Fruit fly (Drosophila melanogaster) whole organism, embryonic: ENCODE results near the gene Muc14A.

Source experiments
- ATbp ChIP-seq: fragments of 200-800 bp; sonication (Bioruptor generic); optimal IDR thresholded peaks from 2 replicates; lab custom pipeline; 2017; ENCODE audit warnings: missing biosample characterization, mild to moderate bottlenecking, missing genetic modification characterization, missing genetic modification reagents
- Atf-2 ChIP-seq: fragments of 200-800 bp; sonication (Bioruptor generic); optimal IDR thresholded peaks from 2 replicates; lab custom pipeline; 2016; ENCODE audit warnings: missing biosample characterization, missing genetic modification characterization
- Atf3 ChIP-seq: fragments of 200-800 bp; sonication (Bioruptor generic); optimal IDR thresholded peaks from 3 replicates; lab custom pipeline; 2016; ENCODE audit warnings: missing biosample characterization, missing genetic modification characterization
- B-H2 ChIP-seq: fragments of 200-800 bp; sonication (Bioruptor generic); optimal IDR thresholded peaks from 2 replicates; lab custom pipeline; 2018; ENCODE audit warnings: missing biosample characterization, mild to moderate bottlenecking, missing genetic modification characterization
- CG12236 ChIP-seq: fragments of 200-800 bp; sonication (Bioruptor generic); optimal IDR thresholded peaks from 2 replicates; lab custom pipeline; 2016; ENCODE audit warnings: missing biosample characterization, missing genetic modification characterization
- CG12942 ChIP-seq: fragments of 200-800 bp; sonication (Bioruptor generic); optimal IDR thresholded peaks from 3 replicates; lab custom pipeline; 2016; ENCODE audit warnings: missing biosample characterization, missing genetic modification characterization
- CG14965 ChIP-seq: fragments of 200-800 bp; sonication (Bioruptor generic); optimal IDR thresholded peaks from 2 replicates; lab custom pipeline; 2016; ENCODE audit warnings: missing biosample characterization, missing genetic modification characterization, borderline replicate concordance
- CG1529 ChIP-seq: fragments of 200-800 bp; sonication (Bioruptor generic); optimal IDR thresholded peaks from 3 replicates; lab custom pipeline; 2018; ENCODE audit warnings: missing biosample characterization, missing genetic modification characterization
- CG17361 ChIP-seq: fragments of 200-800 bp; sonication (Bioruptor generic); IDR thresholded peaks from 3 replicates; pipeline ENCODE4 v1.3.6; 2022; ENCODE audit warnings: missing biosample characterization, missing genetic modification characterization
- CG17568 ChIP-seq: fragments of 200-800 bp; sonication (Bioruptor generic); optimal IDR thresholded peaks from 2 replicates; lab custom pipeline; 2018; ENCODE audit warnings: missing biosample characterization, mild to moderate bottlenecking, missing genetic modification characterization, moderate library complexity
- CG17802 ChIP-seq: fragments of 200-800 bp; sonication (Bioruptor generic); optimal IDR thresholded peaks from 2 replicates; lab custom pipeline; 2018; ENCODE audit warnings: missing biosample characterization, mild to moderate bottlenecking, missing genetic modification characterization, moderate library complexity
- CG2116 ChIP-seq: fragments of 200-800 bp; sonication (Bioruptor generic); optimal IDR thresholded peaks from 3 replicates; lab custom pipeline; 2018; ENCODE audit warnings: missing biosample characterization, mild to moderate bottlenecking, missing genetic modification characterization
- CG2199 ChIP-seq: fragments of 200-800 bp; sonication (Bioruptor generic); IDR thresholded peaks from 3 replicates; pipeline ENCODE4 v1.3.6; 2022; ENCODE audit warnings: missing biosample characterization, missing genetic modification characterization
- CG33213 ChIP-seq: fragments of 200-800 bp; sonication (Bioruptor generic); optimal IDR thresholded peaks from 3 replicates; lab custom pipeline; 2016; ENCODE audit warnings: missing biosample characterization, missing genetic modification characterization
- CG4282 ChIP-seq: fragments of 200-800 bp; sonication (Bioruptor generic); optimal IDR thresholded peaks from 2 replicates; lab custom pipeline; 2016; ENCODE audit warnings: missing biosample characterization, missing genetic modification characterization
- CG4820 ChIP-seq: fragments of 200-800 bp; sonication (Bioruptor generic); optimal IDR thresholded peaks from 3 replicates; lab custom pipeline; 2016; ENCODE audit warnings: missing biosample characterization, missing genetic modification characterization
- CG5953 ChIP-seq: fragments of 200-800 bp; sonication (Bioruptor generic); IDR thresholded peaks from 2 replicates; pipeline ENCODE4 v1.3.6; 2022; ENCODE audit warnings: missing biosample characterization, missing genetic modification characterization
- CG6272 ChIP-seq: fragments of 200-800 bp; sonication (Bioruptor generic); IDR thresholded peaks from 2 replicates; pipeline ENCODE4 v1.3.6; 2022; ENCODE audit warnings: missing biosample characterization, missing genetic modification characterization
- CG6654 ChIP-seq: fragments of 200-800 bp; sonication (Bioruptor generic); optimal IDR thresholded peaks from 2 replicates; lab custom pipeline; 2017; ENCODE audit warnings: missing biosample characterization, mild to moderate bottlenecking, missing genetic modification characterization
- CG7271 ChIP-seq: fragments of 200-800 bp; sonication (Bioruptor generic); optimal IDR thresholded peaks from 2 replicates; lab custom pipeline; 2018; ENCODE audit warnings: missing biosample characterization, mild to moderate bottlenecking, missing genetic modification characterization, moderate library complexity
- CG8089 ChIP-seq: fragments of 200-800 bp; sonication (Bioruptor generic); optimal IDR thresholded peaks from 3 replicates; lab custom pipeline; 2016; ENCODE audit warnings: missing biosample characterization, missing genetic modification characterization
- CG8290 ChIP-seq, 3 experiments: fragments of 200-800 bp; sonication (Bioruptor generic); optimal IDR thresholded peaks; 2 replicates each; lab custom pipeline; 2016 to 2019; ENCODE audit warnings: missing biosample characterization in 3 of 3, missing genetic modification characterization in 3 of 3, mild to moderate bottlenecking in 2 of 3, moderate library complexity in 1 of 3
- Dfd ChIP-seq, 2 experiments: fragments of >200 bp; optimal IDR thresholded peaks; 2 replicates each; lab custom pipeline; 2017; ENCODE audit warnings: missing biosample characterization in 2 of 2, missing genetic modification characterization in 2 of 2
- Doc3 ChIP-seq: fragments of 200-800 bp; sonication (Bioruptor generic); IDR thresholded peaks from 3 replicates; pipeline ENCODE4 v1.3.6; 2022; ENCODE audit warnings: missing biosample characterization, missing genetic modification characterization; ENCODE audit not compliant: partially characterized antibody
- E2f1 ChIP-seq: fragments of 200-800 bp; sonication (Bioruptor generic); IDR thresholded peaks from 2 replicates; pipeline ENCODE4 v1.3.6; 2022; ENCODE audit warnings: missing biosample characterization, missing genetic modification characterization
- Elba2 ChIP-seq: fragments of 200-800 bp; sonication (Bioruptor generic); optimal IDR thresholded peaks from 3 replicates; lab custom pipeline; 2016; ENCODE audit warnings: missing biosample characterization, missing genetic modification characterization
- H2.0 ChIP-seq: fragments of 200-800 bp; sonication (Bioruptor generic); IDR thresholded peaks from 2 replicates; pipeline ENCODE4 v1.3.6; 2022; ENCODE audit warnings: missing biosample characterization, missing genetic modification characterization
- Hr39 ChIP-seq: fragments of >200 bp; optimal IDR thresholded peaks from 2 replicates; lab custom pipeline; 2017
- Opbp ChIP-seq: fragments of 200-800 bp; sonication (Bioruptor generic); IDR thresholded peaks from 3 replicates; pipeline ENCODE4 v1.3.6; 2022; ENCODE audit warnings: missing biosample characterization, missing genetic modification characterization; ENCODE audit not compliant: partially characterized antibody
- Pdp1 ChIP-seq, 2 experiments: fragments of 200-800 bp; sonication (Bioruptor generic); optimal IDR thresholded peaks; 3 replicates each; lab custom pipeline; 2016; ENCODE audit warnings: missing biosample characterization in 2 of 2, missing genetic modification characterization in 2 of 2, mild to moderate bottlenecking in 1 of 2, moderate library complexity in 1 of 2
- Ravus ChIP-seq: fragments of 200-800 bp; sonication (Bioruptor generic); IDR thresholded peaks from 2 replicates; pipeline ENCODE4 v1.3.6; 2022; ENCODE audit warnings: missing biosample characterization, missing genetic modification characterization
- amos ChIP-seq: fragments of 200-800 bp; sonication (Bioruptor generic); IDR thresholded peaks from 2 replicates; pipeline ENCODE4 v1.3.6; 2022; ENCODE audit warnings: missing biosample characterization, missing genetic modification characterization; ENCODE audit not compliant: partially characterized antibody
- ara ChIP-seq: fragments of 200-800 bp; sonication (Bioruptor generic); IDR thresholded peaks from 2 replicates; pipeline ENCODE4 v1.3.6; 2022; ENCODE audit warnings: missing biosample characterization, missing genetic modification characterization
- br ChIP-seq: fragments of >200 bp; optimal IDR thresholded peaks from 2 replicates; lab custom pipeline; 2017
- cad ChIP-seq: fragments of >200 bp; optimal IDR thresholded peaks from 2 replicates; lab custom pipeline; 2017; ENCODE audit warnings: missing biosample characterization, missing genetic modification characterization
- crol ChIP-seq: fragments of 200-800 bp; sonication (Bioruptor generic); IDR thresholded peaks from 2 replicates; pipeline ENCODE4 v1.3.6; 2022; ENCODE audit warnings: missing biosample characterization, missing genetic modification characterization
- disco-r ChIP-seq: fragments of 200-800 bp; sonication (Bioruptor generic); optimal IDR thresholded peaks from 2 replicates; lab custom pipeline; 2016; ENCODE audit warnings: missing biosample characterization, missing genetic modification characterization
- dpn ChIP-seq, 2 experiments: fragments of 200-800 bp; sonication (Bioruptor generic); optimal IDR thresholded peaks; 3 replicates each; lab custom pipeline; 2016; ENCODE audit warnings: missing biosample characterization in 2 of 2, missing genetic modification characterization in 2 of 2
- dysf ChIP-seq: fragments of 200-800 bp; sonication (Bioruptor generic); IDR thresholded peaks from 3 replicates; pipeline ENCODE4 v1.3.6; 2022; ENCODE audit warnings: missing biosample characterization, missing genetic modification characterization
- gcm ChIP-seq: fragments of 200-800 bp; sonication (Bioruptor generic); optimal IDR thresholded peaks from 2 replicates; lab custom pipeline; 2019; ENCODE audit warnings: missing biosample characterization, mild to moderate bottlenecking, missing genetic modification characterization, moderate library complexity
- grn ChIP-seq: fragments of 200-800 bp; sonication (Bioruptor generic); optimal IDR thresholded peaks from 3 replicates; lab custom pipeline; 2017; ENCODE audit warnings: missing biosample characterization, missing genetic modification characterization
- ind ChIP-seq: fragments of 200-800 bp; sonication (Bioruptor generic); optimal IDR thresholded peaks from 3 replicates; lab custom pipeline; 2016; ENCODE audit warnings: missing biosample characterization, missing genetic modification characterization
- mam ChIP-seq: fragments of 200-800 bp; sonication (Bioruptor generic); optimal IDR thresholded peaks from 3 replicates; lab custom pipeline; 2016; ENCODE audit warnings: missing biosample characterization, missing genetic modification characterization
- nmo ChIP-seq: fragments of 200-800 bp; sonication (Bioruptor generic); optimal IDR thresholded peaks from 2 replicates; lab custom pipeline; 2018; ENCODE audit warnings: missing biosample characterization, mild to moderate bottlenecking, missing genetic modification characterization, moderate library complexity
- otp ChIP-seq: fragments of 200-800 bp; sonication (Bioruptor generic); IDR thresholded peaks from 3 replicates; pipeline ENCODE4, ENCODE4 v1.3.6; 2022; ENCODE audit warnings: missing biosample characterization, missing genetic modification characterization
- sens ChIP-seq: fragments of 200-800 bp; sonication (Bioruptor generic); peaks from one replicate; lab custom pipeline; 2016; ENCODE audit warnings: missing biosample characterization, missing genetic modification characterization
- shn ChIP-seq: fragments of 200-800 bp; sonication (Bioruptor generic); optimal IDR thresholded peaks from 3 replicates; lab custom pipeline; 2016; ENCODE audit warnings: missing biosample characterization, missing genetic modification characterization
- slou ChIP-seq: fragments of 200-800 bp; sonication (Bioruptor generic); optimal IDR thresholded peaks from 3 replicates; lab custom pipeline; 2016; ENCODE audit warnings: missing biosample characterization, missing genetic modification characterization
- stc ChIP-seq: fragments of 200-800 bp; sonication (Bioruptor generic); IDR thresholded peaks from 2 replicates; pipeline ENCODE4 v1.3.6; 2022; ENCODE audit warnings: missing biosample characterization, missing genetic modification characterization
- tgo ChIP-seq: fragments of 200-800 bp; sonication (Bioruptor generic); IDR thresholded peaks from 3 replicates; pipeline ENCODE4 v1.3.6; 2022; ENCODE audit warnings: missing biosample characterization, missing genetic modification characterization
- z ChIP-seq: fragments of 200-800 bp; sonication (Bioruptor generic); IDR thresholded peaks from 3 replicates; pipeline ENCODE4 v1.3.6; 2022; ENCODE audit warnings: missing biosample characterization, missing genetic modification characterization

Gene Muc14A

dm6 chrX:15991618-15992526 is 17.0 kb upstream of the Muc14A start, which contains the start of the genes CG46312, eIF5 and exd (continued):
- TF ChIP-seq Opbp (GFP tag; lab: Robert Waterston, UW): peak; percentile 77
- TF ChIP-seq CG33213: no peak
- no peak for TF ChIP-seq CG6654 (GFP tag; lab: Kevin White, UChicago)
- TF ChIP-seq cad (GFP tag; lab: Kevin White, UChicago): no peak
- no peak for TF ChIP-seq mam (GFP tag; lab: Kevin White, UChicago)
- no peak for TF ChIP-seq CG4282 (GFP tag; lab: Kevin White, UChicago)
- no peak for TF ChIP-seq gcm
- no peak for TF ChIP-seq dysf (GFP tag; lab: Robert Waterston, UW)
- TF ChIP-seq CG17568: no peak
- no peak for TF ChIP-seq tgo (GFP tag; lab: Robert Waterston, UW)
- TF ChIP-seq disco-r (GFP tag; lab: Kevin White, UChicago): no peak
- no peak for TF ChIP-seq z
- TF ChIP-seq stc (GFP tag; lab: Robert Waterston, UW): no peak
- no peak for TF ChIP-seq CG5953 (GFP tag; lab: Robert Waterston, UW)
- TF ChIP-seq grn (GFP tag; lab: Kevin White, UChicago): no peak
- no peak for TF ChIP-seq Elba2 (GFP tag; lab: Kevin White, UChicago)
- no peak for TF ChIP-seq CG1529
- no peak for TF ChIP-seq ara
- TF ChIP-seq H2.0 (GFP tag; lab: Robert Waterston, UW): no peak
- TF ChIP-seq CG8089 (GFP tag; lab: Kevin White, UChicago): no peak
- TF ChIP-seq ATbp: no peak
- no peak for TF ChIP-seq shn (GFP tag; lab: Kevin White, UChicago)
- no peak for TF ChIP-seq E2f1 (GFP tag; lab: Robert Waterston, UW)
- peak; percentile 40 for TF ChIP-seq CG2116 (GFP tag; lab: Kevin White, UChicago)
- no peak for TF ChIP-seq Hr39 (lab: Kevin White, UChicago)
- TF ChIP-seq CG4820 (GFP tag; lab: Kevin White, UChicago): no peak
- TF ChIP-seq Dfd (GFP tag; optimal IDR thresholded peaks at IDR 0.05; lab: Kevin White, UChicago): peak in 1 of 2 experiments; percentile 21
- TF ChIP-seq CG6272 (GFP tag; lab: Robert Waterston, UW): no peak
- TF ChIP-seq CG8290 (GFP tag; optimal IDR thresholded peaks at IDR 0.05; lab: Kevin White, UChicago): no peak
- TF ChIP-seq CG8290 (tag; optimal IDR thresholded peaks at IDR 0.05; lab: Kevin White, UChicago): no peak
- no peak for TF ChIP-seq br
- no peak for TF ChIP-seq dpn (GFP tag; optimal IDR thresholded peaks at IDR 0.05; lab: Kevin White, UChicago)
- no peak for TF ChIP-seq slou (GFP tag; lab: Kevin White, UChicago)
- TF ChIP-seq otp (GFP tag; lab: Robert Waterston, UW): no peak
- peak; percentile 82 for TF ChIP-seq sens
- no peak for TF ChIP-seq CG14965 (GFP tag; lab: Kevin White, UChicago)
- no peak for TF ChIP-seq Atf-2 (GFP tag; lab: Kevin White, UChicago)
- TF ChIP-seq crol (GFP tag; lab: Robert Waterston, UW): no peak
- no peak for TF ChIP-seq CG2199 (GFP tag; lab: Robert Waterston, UW)
- no peak for TF ChIP-seq CG12236
- TF ChIP-seq CG7271: no peak
- peak; percentile 81; the same call in 1 of the 2 replicates for TF ChIP-seq amos (GFP tag; lab: Robert Waterston, UW)
- peak; percentile 22 for TF ChIP-seq CG17802
- TF ChIP-seq B-H2 (GFP tag; lab: Kevin White, UChicago): no peak
- peak in 1 of 2 experiments; percentile 14 for TF ChIP-seq Pdp1 (GFP tag; optimal IDR thresholded peaks at IDR 0.05; lab: Kevin White, UChicago)
- TF ChIP-seq Atf3: no peak
- 0 out of 3 replicates have a peak, but pooled peaks have one; percentile 60 for TF ChIP-seq Doc3 (GFP tag; lab: Robert Waterston, UW)
- TF ChIP-seq CG12942: no peak
- peak; percentile 55 for TF ChIP-seq nmo (GFP tag; lab: Kevin White, UChicago)
- TF ChIP-seq ind: no peak
- TF ChIP-seq CG17361 (GFP tag; lab: Robert Waterston, UW): peak; percentile 75; the same call in 2 of the 3 replicates
- TF ChIP-seq Ravus (GFP tag; lab: Robert Waterston, UW): no peak
